Fruit fly (Drosophila melanogaster) whole organism, prepupa: ENCODE results near the gene CG43149.

Experiments
- Blimp-1 ChIP-seq: fragments of 200-800 bp; sonication (Bioruptor generic); optimal IDR thresholded peaks from 3 replicates; lab custom pipeline; 2017; ENCODE audit warnings: missing biosample characterization, missing genetic modification characterization, mild to moderate bottlenecking, moderate library complexity, missing genetic modification reagents
- CG10631 ChIP-seq: fragments of 200-800 bp; sonication (Bioruptor generic); optimal IDR thresholded peaks from 2 replicates; lab custom pipeline; 2016; ENCODE audit warnings: missing biosample characterization, missing genetic modification characterization
- CG10669 ChIP-seq: fragments of 200-800 bp; sonication (Bioruptor generic); optimal IDR thresholded peaks from 3 replicates; lab custom pipeline; 2018; ENCODE audit warnings: missing biosample characterization, mild to moderate bottlenecking, missing genetic modification characterization, moderate library complexity
- CG11902 ChIP-seq: fragments of 200-800 bp; sonication (Bioruptor generic); optimal IDR thresholded peaks from 3 replicates; lab custom pipeline; 2016; ENCODE audit warnings: missing biosample characterization, missing genetic modification characterization
- CG15336 ChIP-seq: fragments of 200-800 bp; sonication (Bioruptor generic); IDR thresholded peaks from 2 replicates; pipeline ENCODE4 v1.3.6; 2022; ENCODE audit warnings: missing biosample characterization, missing genetic modification characterization
- CG1621 ChIP-seq: fragments of 200-800 bp; sonication (Bioruptor generic); optimal IDR thresholded peaks from 3 replicates; lab custom pipeline; 2018; ENCODE audit warnings: missing biosample characterization, mild to moderate bottlenecking, missing genetic modification characterization
- CG16779 ChIP-seq: fragments of 200-800 bp; sonication (Bioruptor generic); optimal IDR thresholded peaks from 3 replicates; lab custom pipeline; 2017; ENCODE audit warnings: missing biosample characterization, mild to moderate bottlenecking, missing genetic modification characterization
- CG3032 ChIP-seq: fragments of 200-800 bp; optimal IDR thresholded peaks from 2 replicates; lab custom pipeline; 2019; ENCODE audit warnings: missing biosample characterization, mild to moderate bottlenecking, missing genetic modification characterization, moderate library complexity
- CG32006 ChIP-seq: fragments of 200-800 bp; sonication (Bioruptor generic); optimal IDR thresholded peaks from 3 replicates; lab custom pipeline; 2017; ENCODE audit warnings: missing biosample characterization, mild to moderate bottlenecking, missing genetic modification characterization
- CG3919 ChIP-seq: fragments of 200-800 bp; sonication (Bioruptor generic); optimal IDR thresholded peaks from 3 replicates; lab custom pipeline; 2016; ENCODE audit warnings: missing biosample characterization, missing genetic modification characterization
- CG4318 ChIP-seq: fragments of 200-800 bp; sonication (Bioruptor generic); optimal IDR thresholded peaks from 3 replicates; lab custom pipeline; 2017; ENCODE audit warnings: missing biosample characterization, mild to moderate bottlenecking, missing genetic modification characterization
- CG6163 ChIP-seq: fragments of 200-800 bp; sonication (Bioruptor generic); IDR thresholded peaks from 3 replicates; pipeline ENCODE4 v1.3.6; 2022; ENCODE audit warnings: missing biosample characterization, missing genetic modification characterization
- CG6276 ChIP-seq: fragments of 200-800 bp; sonication (Bioruptor generic); optimal IDR thresholded peaks from 2 replicates; lab custom pipeline; 2017; ENCODE audit warnings: missing biosample characterization, mild to moderate bottlenecking, missing genetic modification characterization
- CG6792 ChIP-seq: fragments of 200-800 bp; sonication (Bioruptor generic); optimal IDR thresholded peaks from 3 replicates; lab custom pipeline; 2016; ENCODE audit warnings: missing biosample characterization, missing genetic modification characterization
- CG6808 ChIP-seq: fragments of 200-800 bp; sonication (Bioruptor generic); optimal IDR thresholded peaks from 3 replicates; lab custom pipeline; 2017; ENCODE audit warnings: missing biosample characterization, missing genetic modification characterization, mild to moderate bottlenecking, moderate library complexity, missing genetic modification reagents
- CG7368 ChIP-seq: fragments of 200-800 bp; sonication (Bioruptor generic); optimal IDR thresholded peaks from 3 replicates; lab custom pipeline; 2016; ENCODE audit warnings: missing biosample characterization, missing genetic modification characterization
- CG8119 ChIP-seq: fragments of 200-800 bp; sonication (Bioruptor generic); IDR thresholded peaks from 3 replicates; pipeline ENCODE4 v1.3.6; 2022; ENCODE audit warnings: missing biosample characterization, missing genetic modification characterization
- CG8319 ChIP-seq: fragments of 200-800 bp; sonication (Bioruptor generic); optimal IDR thresholded peaks from 3 replicates; lab custom pipeline; 2016; ENCODE audit warnings: missing biosample characterization, missing genetic modification characterization
- CG9139 ChIP-seq: fragments of 200-800 bp; sonication (Bioruptor generic); optimal IDR thresholded peaks from 3 replicates; lab custom pipeline; 2017; ENCODE audit warnings: missing biosample characterization, mild to moderate bottlenecking, missing genetic modification characterization
- Eip75B ChIP-seq: fragments of 200-800 bp; sonication (Bioruptor generic); optimal IDR thresholded peaks from 3 replicates; lab custom pipeline; 2016; ENCODE audit warnings: missing biosample characterization, missing genetic modification characterization
- Eip78C ChIP-seq: fragments of 200-800 bp; sonication (Bioruptor generic); peaks from one replicate; lab custom pipeline; 2016; ENCODE audit warnings: missing biosample characterization, missing genetic modification characterization
- Eip93F ChIP-seq: fragments of 200-800 bp; sonication (Bioruptor generic); optimal IDR thresholded peaks from 2 replicates; lab custom pipeline; 2016; ENCODE audit warnings: missing biosample characterization, mild to moderate bottlenecking, missing genetic modification characterization
- Ets96B ChIP-seq: fragments of 200-800 bp; optimal IDR thresholded peaks from 2 replicates; lab custom pipeline; 2019; ENCODE audit warnings: missing biosample characterization, mild to moderate bottlenecking, missing genetic modification characterization, moderate library complexity
- Gug ChIP-seq: fragments of 200-800 bp; sonication (Bioruptor generic); IDR thresholded peaks from 2 replicates; pipeline ENCODE4 v1.3.6; 2022; ENCODE audit warnings: missing biosample characterization, missing genetic modification characterization
- Hr39 ChIP-seq: fragments of 200-800 bp; sonication (Bioruptor generic); optimal IDR thresholded peaks from 2 replicates; lab custom pipeline; 2016; ENCODE audit warnings: missing biosample characterization, missing genetic modification characterization
- Hr4 ChIP-seq: fragments of 200-800 bp; sonication (Bioruptor generic); optimal IDR thresholded peaks from 3 replicates; lab custom pipeline; 2016; ENCODE audit warnings: missing biosample characterization, missing genetic modification characterization
- Smox ChIP-seq: fragments of 200-800 bp; sonication (Bioruptor generic); optimal IDR thresholded peaks from 3 replicates; lab custom pipeline; 2016; ENCODE audit warnings: missing biosample characterization, missing genetic modification characterization
- Sox102F ChIP-seq: fragments of 200-800 bp; sonication (Bioruptor generic); optimal IDR thresholded peaks from 2 replicates; lab custom pipeline; 2016; ENCODE audit warnings: missing biosample characterization, mild to moderate bottlenecking, missing genetic modification characterization
- Sox15 ChIP-seq: fragments of 200-800 bp; sonication (Bioruptor generic); optimal IDR thresholded peaks from 3 replicates; lab custom pipeline; 2016; ENCODE audit warnings: missing biosample characterization, missing genetic modification characterization
- achi ChIP-seq: fragments of 200-800 bp; sonication (Bioruptor generic); optimal IDR thresholded peaks from 3 replicates; lab custom pipeline; 2016; ENCODE audit warnings: missing biosample characterization, missing genetic modification characterization
- cyc ChIP-seq: fragments of 200-800 bp; sonication (Bioruptor generic); optimal IDR thresholded peaks from 3 replicates; lab custom pipeline; 2016; ENCODE audit warnings: missing biosample characterization, missing genetic modification characterization
- dsx ChIP-seq: fragments of 200-800 bp; optimal IDR thresholded peaks from 3 replicates; lab custom pipeline; 2019; ENCODE audit warnings: missing biosample characterization, mild to moderate bottlenecking, missing genetic modification characterization, moderate library complexity; ENCODE audit not compliant: poor library complexity, severe bottlenecking
- eg ChIP-seq: fragments of 200-800 bp; sonication (Bioruptor generic); IDR thresholded peaks from 3 replicates; pipeline ENCODE4 v1.3.6; 2022; ENCODE audit warnings: missing biosample characterization, missing genetic modification characterization
- fd59A ChIP-seq: fragments of 200-800 bp; sonication (Bioruptor generic); optimal IDR thresholded peaks from 2 replicates; lab custom pipeline; 2017; ENCODE audit warnings: missing biosample characterization, mild to moderate bottlenecking, missing genetic modification characterization, missing genetic modification reagents
- fd85E ChIP-seq: fragments of 200-800 bp; sonication (Bioruptor generic); optimal IDR thresholded peaks from 3 replicates; lab custom pipeline; 2016; ENCODE audit warnings: missing biosample characterization, missing genetic modification characterization
- fkh ChIP-seq: fragments of 200-800 bp; sonication (Bioruptor generic); optimal IDR thresholded peaks from 3 replicates; lab custom pipeline; 2017; ENCODE audit warnings: missing biosample characterization, mild to moderate bottlenecking, missing genetic modification characterization, moderate library complexity
- net ChIP-seq: fragments of 200-800 bp; sonication (Bioruptor generic); optimal IDR thresholded peaks from 3 replicates; lab custom pipeline; 2016; ENCODE audit warnings: missing biosample characterization, missing genetic modification characterization
- pdm3 ChIP-seq: fragments of 200-800 bp; sonication (Bioruptor generic); optimal IDR thresholded peaks from 3 replicates; lab custom pipeline; 2016; ENCODE audit warnings: missing biosample characterization, missing genetic modification characterization
- salr ChIP-seq, 2 experiments: fragments of 200-800 bp; sonication (Bioruptor generic); optimal IDR thresholded peaks; 3 replicates each; lab custom pipeline; 2016 to 2018; ENCODE audit warnings: missing biosample characterization in 2 of 2, missing genetic modification characterization in 2 of 2, mild to moderate bottlenecking in 1 of 2
- spab ChIP-seq: fragments of 200-800 bp; sonication (Bioruptor generic); optimal IDR thresholded peaks from 2 replicates; lab custom pipeline; 2017; ENCODE audit warnings: missing biosample characterization, mild to moderate bottlenecking, missing genetic modification characterization, missing genetic modification reagents
- ss ChIP-seq, 2 experiments: fragments of 200-800 bp; sonication (Bioruptor generic); optimal IDR thresholded peaks; 2 replicates in 1 of 2; 3 replicates in 1 of 2; lab custom pipeline; 2017 to 2018; ENCODE audit warnings: mild to moderate bottlenecking in 2 of 2, missing biosample characterization in 2 of 2, missing genetic modification characterization in 2 of 2, moderate library complexity in 1 of 2
- topi ChIP-seq: fragments of 200-800 bp; sonication (Bioruptor generic); optimal IDR thresholded peaks from 3 replicates; lab custom pipeline; 2016; ENCODE audit warnings: missing biosample characterization, missing genetic modification characterization
- vri ChIP-seq: fragments of 200-800 bp; sonication (Bioruptor generic); optimal IDR thresholded peaks from 3 replicates; lab custom pipeline; 2016; ENCODE audit warnings: missing biosample characterization, mild to moderate bottlenecking, missing genetic modification characterization

CG43149 gene

DNA sequence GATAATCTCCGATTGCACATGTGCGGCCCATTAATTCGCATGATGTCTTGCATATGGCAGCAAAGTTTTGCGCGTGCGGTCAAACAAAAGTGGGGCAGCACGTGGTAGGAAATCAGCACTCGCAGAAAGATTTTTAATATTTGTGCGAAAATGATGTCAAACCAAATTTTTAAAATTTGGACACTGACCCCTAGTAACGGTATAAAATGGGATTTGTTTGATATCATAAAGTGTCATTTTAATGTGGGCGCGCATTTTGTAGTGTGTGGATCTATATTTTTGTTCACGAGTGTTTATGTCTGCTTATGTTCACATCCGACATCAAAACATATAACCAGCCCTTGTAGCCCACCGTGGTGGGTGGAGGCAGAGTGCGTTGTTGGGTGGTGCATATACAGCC, 39.5 kb upstream of the CG43149 start (continued):
- peak; percentile 19 for TF ChIP-seq Smox
- TF ChIP-seq CG11902 = no peak
- peak; percentile 40 for TF ChIP-seq spab
- TF ChIP-seq Eip78C (GFP tag; lab: Kevin White, UChicago) = peak; percentile 90
- peak; percentile 58 for TF ChIP-seq cyc (GFP tag; lab: Kevin White, UChicago)
- peak; percentile 4 for TF ChIP-seq CG10631 (GFP tag; lab: Kevin White, UChicago)
- no peak; the same call in 1 of the 2 replicates for TF ChIP-seq Gug
- peak; percentile 66 for TF ChIP-seq net (GFP tag; lab: Kevin White, UChicago)
- TF ChIP-seq Hr39 (GFP tag; lab: Kevin White, UChicago) = peak; percentile 47
- TF ChIP-seq Ets96B = peak; percentile 54
- TF ChIP-seq Sox102F (GFP tag; lab: Kevin White, UChicago) = peak; percentile 4
- peak; percentile 67 for TF ChIP-seq pdm3
- TF ChIP-seq CG6163 (GFP tag; lab: Robert Waterston, UW) = no peak
- TF ChIP-seq Eip93F (GFP tag; lab: Kevin White, UChicago) = no peak
- TF ChIP-seq topi (GFP tag; lab: Kevin White, UChicago) = peak; percentile 30
- TF ChIP-seq, all 60 proteins: peak for 42

dm6 chr3L:93562-93961, 39.0 kb upstream of the CG43149 start:
- TF ChIP-seq CG6792 (GFP tag; lab: Kevin White, UChicago) (no peak), fd59A (no peak), vri (GFP tag; lab: Kevin White, UChicago) (no peak), CG11902 (no peak), cyc (GFP tag; lab: Kevin White, UChicago) (no peak), Eip93F (GFP tag; lab: Kevin White, UChicago) (no peak), CG10669 (GFP tag; lab: Kevin White, UChicago) (no peak), net (GFP tag; lab: Kevin White, UChicago) (no peak), CG16779 (tag; lab: Kevin White, UChicago) (no peak), Hr4 (GFP tag; lab: Kevin White, UChicago) (no peak), CG32006 (GFP tag; lab: Kevin White, UChicago) (no peak), achi (GFP tag; lab: Kevin White, UChicago) (no peak), eg (GFP tag; lab: Robert Waterston, UW) (no peak), fkh (GFP tag; lab: Kevin White, UChicago) (no peak), CG1621 (no peak), Ets96B (no peak), dsx (GFP tag; lab: Kevin White, UChicago) (no peak)

- peak; percentile 90 for TF ChIP-seq vri (GFP tag; lab: Kevin White, UChicago)
- no peak for TF ChIP-seq Ets96B
- no peak for TF ChIP-seq CG16779 (tag; lab: Kevin White, UChicago)
- TF ChIP-seq fkh (GFP tag; lab: Kevin White, UChicago) = peak; percentile 34
Observed at dm6 chr3L:91933-92332, 37.4 kb upstream of the CG43149 start.

DNA sequence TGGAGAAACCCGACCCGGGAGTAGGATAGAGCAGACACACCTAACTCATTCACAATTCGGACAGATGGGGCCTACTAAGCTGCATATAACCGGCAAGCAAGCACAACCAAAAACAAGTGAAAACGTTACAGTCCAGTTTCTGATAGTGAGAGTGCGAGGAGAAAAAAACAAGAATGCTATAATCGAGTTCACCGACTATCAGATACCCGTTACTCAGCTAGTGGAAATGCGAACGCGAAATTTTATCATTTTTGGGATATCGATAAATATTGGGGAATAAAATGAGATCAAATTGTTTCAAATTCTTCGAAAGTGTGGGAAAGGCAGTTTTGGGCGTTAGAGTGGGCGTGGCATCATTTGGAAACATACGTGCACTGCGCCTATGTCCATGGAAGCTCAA, 36.3 kb upstream of the CG43149 start:
- no peak for TF ChIP-seq CG6163 (GFP tag; lab: Robert Waterston, UW)
- no peak for TF ChIP-seq CG6792 (GFP tag; lab: Kevin White, UChicago)
- TF ChIP-seq CG8119 (GFP tag; lab: Robert Waterston, UW) = no peak
- TF ChIP-seq CG8319 = no peak
- no peak for TF ChIP-seq Gug
- peak; percentile 8 for TF ChIP-seq CG6276
- no peak for TF ChIP-seq cyc (GFP tag; lab: Kevin White, UChicago)
- no peak for TF ChIP-seq CG3919 (GFP tag; lab: Kevin White, UChicago)
- peak; percentile 12 for TF ChIP-seq pdm3
- no peak for TF ChIP-seq CG10669 (GFP tag; lab: Kevin White, UChicago)
- TF ChIP-seq CG16779 (tag; lab: Kevin White, UChicago) = no peak
- no peak for TF ChIP-seq CG3032 (tag; lab: Kevin White, UChicago)
- 0 out of 2 replicates have a peak, but pooled peaks have one; percentile 15 for TF ChIP-seq CG15336 (GFP tag; lab: Robert Waterston, UW)
- TF ChIP-seq Hr4 (GFP tag; lab: Kevin White, UChicago) = peak; percentile 22
- TF ChIP-seq fd85E (GFP tag; lab: Kevin White, UChicago) = no peak
- TF ChIP-seq Smox = no peak
- no peak for TF ChIP-seq salr (GFP tag; optimal IDR thresholded peaks at IDR 0.05; lab: Kevin White, UChicago)
- no peak for TF ChIP-seq Eip93F (GFP tag; lab: Kevin White, UChicago)
- TF ChIP-seq Blimp-1 (GFP tag; lab: Kevin White, UChicago) = no peak
- TF ChIP-seq CG6808 (GFP tag; lab: Kevin White, UChicago) = no peak
- TF ChIP-seq eg (GFP tag; lab: Robert Waterston, UW) = no peak
- no peak for TF ChIP-seq CG11902
- no peak for TF ChIP-seq Sox15 (GFP tag; lab: Kevin White, UChicago)
- no peak for TF ChIP-seq topi (GFP tag; lab: Kevin White, UChicago)
- no peak for TF ChIP-seq ss (GFP tag; optimal IDR thresholded peaks at IDR 0.05; lab: Kevin White, UChicago)
- TF ChIP-seq CG9139 (GFP tag; lab: Kevin White, UChicago) = no peak
- TF ChIP-seq CG7368 (GFP tag; lab: Kevin White, UChicago) = no peak
- TF ChIP-seq CG4318 (GFP tag; lab: Kevin White, UChicago) = no peak
- TF ChIP-seq CG32006 (GFP tag; lab: Kevin White, UChicago) = peak; percentile 53
- TF ChIP-seq Eip75B (GFP tag; lab: Kevin White, UChicago) = no peak
- TF ChIP-seq, all 60 proteins: peak for 5
